Worm (Caenorhabditis elegans): ENCODE data around the gene C44C1.1.

Gene C44C1.1

ce11 chrX:954499-955061, 26.0 kb upstream of the C44C1.1 start, which contains the start of gene apm-3:
TSS of gene apm-3 (plus strand) at chrX:954975.
- TF ChIP-seq nhr-77 (tag; optimal IDR thresholded peaks at IDR 0.05) (no peak), zip-11 (GFP tag; IDR thresholded peaks at IDR 0.05) (no peak), T20F7.1 (GFP tag; optimal IDR thresholded peaks at IDR 0.05) (peak; percentile 92), hlh-30 (tag; optimal IDR thresholded peaks at IDR 0.05; ENCODE audit: insufficient read depth) (peak; percentile 16), duxl-1 (tag; optimal IDR thresholded peaks at IDR 0.05; ENCODE audit: poor library complexity) (no peak), dve-1 (tag; optimal IDR thresholded peaks at IDR 0.05; ENCODE audit: insufficient read depth) (peak; percentile 26), fos-1 (tag; optimal IDR thresholded peaks at IDR 0.05) (no peak), ZK337.2 (GFP tag; IDR thresholded peaks at IDR 0.05) (no peak), mdt-29 (GFP tag; IDR thresholded peaks at IDR 0.05) (no peak), pqm-1 (tag; optimal IDR thresholded peaks at IDR 0.05) (no peak), dpl-1 (GFP tag; optimal IDR thresholded peaks at IDR 0.05) (peak; percentile 4), jun-1 (tag; optimal IDR thresholded peaks at IDR 0.05) (no peak), mep-1 (tag; optimal IDR thresholded peaks at IDR 0.05) (peak; percentile 12), unc-62 (GFP tag; optimal IDR thresholded peaks at IDR 0.05 in 1 of 2) (no peak), unc-62 (tag; optimal IDR thresholded peaks at IDR 0.05) (no peak), hmg-1.1 (GFP tag; IDR thresholded peaks at IDR 0.05) (0 out of 2 replicates have a peak, but pooled peaks have one; percentile 30), tag-97 (GFP tag; IDR thresholded peaks at IDR 0.05) (no peak), nhr-237 (tag; optimal IDR thresholded peaks at IDR 0.05) (no peak), mes-2 (tag; optimal IDR thresholded peaks at IDR 0.05; ENCODE audit: poor library complexity, severe bottlenecking) (peak; percentile 47), lsy-2 (tag; optimal IDR thresholded peaks at IDR 0.05) (peak in 1 of 2 experiments; percentile 58), F37D6.2 (tag; optimal IDR thresholded peaks at IDR 0.05) (no peak), rbr-2 (tag; optimal IDR thresholded peaks at IDR 0.05) (no peak), F10B5.3 (tag; optimal IDR thresholded peaks at IDR 0.05) (no peak)

- TF ChIP-seq nhr-237 (tag; optimal IDR thresholded peaks at IDR 0.05) (no peak), jun-1 (tag; optimal IDR thresholded peaks at IDR 0.05) (no peak), aha-1 (tag) (peak; percentile 6), mes-2 (tag; optimal IDR thresholded peaks at IDR 0.05; ENCODE audit: poor library complexity, severe bottlenecking) (no peak), ceh-82 (tag; optimal IDR thresholded peaks at IDR 0.05) (no peak)
These were observed 23.0 kb upstream of the C44C1.1 start, which contains the start of gene chil-10 for ce11 chrX:957581-957980. TSS of gene chil-10 (plus strand) at chrX:957881.

- TF ChIP-seq zfp-2 (tag; optimal IDR thresholded peaks at IDR 0.05) (no peak), mxl-3 (GFP tag; optimal IDR thresholded peaks at IDR 0.05) (no peak), unc-62 (GFP tag; optimal IDR thresholded peaks at IDR 0.05 in 1 of 2) (peak in 1 of 2 experiments; percentile 94), unc-62 (tag; optimal IDR thresholded peaks at IDR 0.05) (no peak)
These were observed 20.4 kb upstream of the C44C1.1 start for ce11 chrX:960139-960538.

- TF ChIP-seq lsy-2 (tag; optimal IDR thresholded peaks at IDR 0.05) (no peak), mdl-1 (tag; optimal IDR thresholded peaks at IDR 0.05) (no peak), ZK546.5 (tag; optimal IDR thresholded peaks at IDR 0.05) (no peak), pqm-1 (tag; optimal IDR thresholded peaks at IDR 0.05) (no peak), skn-1 (tag; optimal IDR thresholded peaks at IDR 0.05) (no peak), D1046.2 (GFP tag; IDR thresholded peaks at IDR 0.05) (no peak), lin-39 (tag; optimal IDR thresholded peaks at IDR 0.05) (no peak), zip-11 (GFP tag; IDR thresholded peaks at IDR 0.05) (no peak), hmg-1.1 (GFP tag; IDR thresholded peaks at IDR 0.05) (no peak), lin-29 (GFP tag; IDR thresholded peaks at IDR 0.05) (no peak), ceh-62 (tag; optimal IDR thresholded peaks at IDR 0.05) (no peak), dpl-1 (GFP tag; optimal IDR thresholded peaks at IDR 0.05) (no peak)
These were observed 17.4 kb upstream of the C44C1.1 start, which contains the start of gene ncs-1 for ce11 chrX:963171-963570. TSS of gene ncs-1 (minus strand) at chrX:963271.

All from whole organism, L4 larva.